Worm (Caenorhabditis elegans): Measurements from ENCODE around the gene plc-1.

ce11 chrX:10780542-10781266, 57.7 kb downstream of the plc-1 start:
- no peak for TF ChIP-seq dao-5 (tag; optimal IDR thresholded peaks at IDR 0.05)
- TF ChIP-seq him-1 (tag; optimal IDR thresholded peaks at IDR 0.05), result no peak
- no peak for TF ChIP-seq W03F9.2 (tag; optimal IDR thresholded peaks at IDR 0.05)
